Fruit fly (Drosophila melanogaster) whole organism, embryonic: ENCODE measurements around the gene CG3662.
A peak's percentile ranks its signal among the peaks of the same experiment; 100 is the strongest.

Source experiments
- Adf1 ChIP-seq: fragments of 200-800 bp; sonication (Bioruptor generic); IDR thresholded peaks from 2 replicates; pipeline ENCODE4 v1.3.6; 2022; ENCODE audit warnings: missing biosample characterization, missing genetic modification characterization
- CG10209 ChIP-seq: fragments of 200-800 bp; sonication (Bioruptor generic); optimal IDR thresholded peaks from 3 replicates; lab custom pipeline; 2017; ENCODE audit warnings: missing biosample characterization, mild to moderate bottlenecking, missing genetic modification characterization, missing genetic modification reagents
- CG13287 ChIP-seq: fragments of 200-800 bp; sonication (Bioruptor generic); IDR thresholded peaks from 2 replicates; pipeline ENCODE4 v1.3.6; 2022; ENCODE audit warnings: missing biosample characterization, missing genetic modification characterization; ENCODE audit not compliant: partially characterized antibody
- CG13424 ChIP-seq: fragments of 200-800 bp; sonication (Bioruptor generic); optimal IDR thresholded peaks from 2 replicates; lab custom pipeline; 2019; ENCODE audit warnings: missing biosample characterization, mild to moderate bottlenecking, missing genetic modification characterization, moderate library complexity
- CG14441 ChIP-seq: fragments of 200-800 bp; sonication (Bioruptor generic); IDR thresholded peaks from 2 replicates; pipeline ENCODE4 v1.3.6; 2022; ENCODE audit warnings: missing biosample characterization, missing genetic modification characterization
- CG14965 ChIP-seq: fragments of 200-800 bp; sonication (Bioruptor generic); optimal IDR thresholded peaks from 2 replicates; lab custom pipeline; 2016; ENCODE audit warnings: missing biosample characterization, missing genetic modification characterization, borderline replicate concordance
- CG15601 ChIP-seq: fragments of 200-800 bp; sonication (Bioruptor generic); optimal IDR thresholded peaks from 3 replicates; lab custom pipeline; 2019; ENCODE audit warnings: missing biosample characterization, mild to moderate bottlenecking, missing genetic modification characterization, moderate library complexity
- CG16815 ChIP-seq: fragments of 200-800 bp; sonication (Bioruptor generic); optimal IDR thresholded peaks from 3 replicates; lab custom pipeline; 2017; ENCODE audit warnings: missing biosample characterization, mild to moderate bottlenecking, missing genetic modification characterization
- CG16863 ChIP-seq: fragments of 200-800 bp; sonication (Bioruptor generic); optimal IDR thresholded peaks from 3 replicates; lab custom pipeline; 2016; ENCODE audit warnings: missing biosample characterization, missing genetic modification characterization
- CG31224 ChIP-seq: fragments of 200-800 bp; sonication (Bioruptor generic); IDR thresholded peaks from 2 replicates; pipeline ENCODE4 v1.3.6; 2022; ENCODE audit warnings: missing biosample characterization, missing genetic modification characterization
- CG3163 ChIP-seq: fragments of 200-800 bp; sonication (Bioruptor generic); optimal IDR thresholded peaks from 3 replicates; lab custom pipeline; 2016; ENCODE audit warnings: missing biosample characterization, missing genetic modification characterization
- CG33213 ChIP-seq: fragments of 200-800 bp; sonication (Bioruptor generic); optimal IDR thresholded peaks from 3 replicates; lab custom pipeline; 2016; ENCODE audit warnings: missing biosample characterization, missing genetic modification characterization
- CG34376 ChIP-seq: fragments of 200-800 bp; sonication (Bioruptor generic); optimal IDR thresholded peaks from 2 replicates; lab custom pipeline; 2018; ENCODE audit warnings: missing biosample characterization, mild to moderate bottlenecking, missing genetic modification characterization
- CG4404 ChIP-seq: fragments of 200-800 bp; sonication (Bioruptor generic); IDR thresholded peaks from 2 replicates; pipeline ENCODE4 v1.3.6; 2022; ENCODE audit warnings: missing biosample characterization, missing genetic modification characterization
- CG7556 ChIP-seq: fragments of 200-800 bp; sonication (Bioruptor generic); optimal IDR thresholded peaks from 2 replicates; lab custom pipeline; 2017; ENCODE audit warnings: missing biosample characterization, mild to moderate bottlenecking, missing genetic modification characterization
- CG8089 ChIP-seq: fragments of 200-800 bp; sonication (Bioruptor generic); optimal IDR thresholded peaks from 3 replicates; lab custom pipeline; 2016; ENCODE audit warnings: missing biosample characterization, missing genetic modification characterization
- Dll ChIP-seq: fragments of 200-800 bp; sonication (Bioruptor generic); IDR thresholded peaks from 4 replicates; pipeline ENCODE4 v1.3.6; 2022; ENCODE audit warnings: missing biosample characterization, missing genetic modification characterization; ENCODE audit not compliant: partially characterized antibody
- E2f1 ChIP-seq: fragments of 200-800 bp; sonication (Bioruptor generic); IDR thresholded peaks from 2 replicates; pipeline ENCODE4 v1.3.6; 2022; ENCODE audit warnings: missing biosample characterization, missing genetic modification characterization
- H2.0 ChIP-seq: fragments of 200-800 bp; sonication (Bioruptor generic); IDR thresholded peaks from 2 replicates; pipeline ENCODE4 v1.3.6; 2022; ENCODE audit warnings: missing biosample characterization, missing genetic modification characterization
- Hsf ChIP-seq: fragments of 200-800 bp; sonication (Bioruptor generic); optimal IDR thresholded peaks from 3 replicates; lab custom pipeline; 2016; ENCODE audit warnings: missing biosample characterization, missing genetic modification characterization
- Nf-YB ChIP-seq: fragments of 200-800 bp; sonication (Bioruptor generic); optimal IDR thresholded peaks from 3 replicates; lab custom pipeline; 2019; ENCODE audit warnings: missing biosample characterization, mild to moderate bottlenecking, missing genetic modification characterization, moderate library complexity
- NfI ChIP-seq: fragments of 200-800 bp; sonication (Bioruptor generic); optimal IDR thresholded peaks from 3 replicates; lab custom pipeline; 2018; ENCODE audit warnings: missing biosample characterization, mild to moderate bottlenecking, missing genetic modification characterization, moderate library complexity
- Rfx ChIP-seq: fragments of 200-800 bp; sonication (Bioruptor generic); IDR thresholded peaks from 2 replicates; pipeline ENCODE4 v1.3.6; 2022; ENCODE audit warnings: missing biosample characterization, missing genetic modification characterization
- Sry-β ChIP-seq: fragments of 200-800 bp; sonication (Bioruptor generic); optimal IDR thresholded peaks from 2 replicates; lab custom pipeline; 2018; ENCODE audit warnings: missing biosample characterization, mild to moderate bottlenecking, missing genetic modification characterization, moderate library complexity
- Ssrp ChIP-seq: fragments of 200-800 bp; sonication (Bioruptor generic); optimal IDR thresholded peaks from 2 replicates; lab custom pipeline; 2018; ENCODE audit warnings: missing biosample characterization, mild to moderate bottlenecking, missing genetic modification characterization, moderate library complexity
- abd-A ChIP-seq: fragments of 200-800 bp; sonication (Bioruptor generic); optimal IDR thresholded peaks from 3 replicates; lab custom pipeline; 2019; ENCODE audit warnings: missing biosample characterization, mild to moderate bottlenecking, missing genetic modification characterization, moderate library complexity
- bbx ChIP-seq: fragments of 200-800 bp; sonication (Bioruptor generic); IDR thresholded peaks from 2 replicates; pipeline ENCODE4 v1.3.6; 2022; ENCODE audit warnings: missing biosample characterization, missing genetic modification characterization; ENCODE audit not compliant: partially characterized antibody
- chn ChIP-seq: fragments of 200-800 bp; sonication (Bioruptor generic); optimal IDR thresholded peaks from 2 replicates; lab custom pipeline; 2016; ENCODE audit warnings: missing biosample characterization, missing genetic modification characterization
- cwo ChIP-seq: fragments of 200-800 bp; sonication (Bioruptor generic); optimal IDR thresholded peaks from 3 replicates; lab custom pipeline; 2017; ENCODE audit warnings: missing biosample characterization, missing genetic modification characterization, mild to moderate bottlenecking, moderate library complexity, missing genetic modification reagents
- dan ChIP-seq: fragments of 200-800 bp; sonication (Bioruptor generic); IDR thresholded peaks from 2 replicates; pipeline ENCODE4 v1.3.6; 2022; ENCODE audit warnings: missing biosample characterization, missing genetic modification characterization
- dm ChIP-seq: fragments of 200-800 bp; sonication (Bioruptor generic); optimal IDR thresholded peaks from 3 replicates; lab custom pipeline; 2016; ENCODE audit warnings: missing biosample characterization, missing genetic modification characterization
- fd102C ChIP-seq: fragments of 200-800 bp; sonication (Bioruptor generic); optimal IDR thresholded peaks from 2 replicates; lab custom pipeline; 2018; ENCODE audit warnings: missing biosample characterization, mild to moderate bottlenecking, missing genetic modification characterization, moderate library complexity
- ftz-f1 ChIP-seq: fragments of 200-800 bp; sonication (Bioruptor generic); optimal IDR thresholded peaks from 2 replicates; lab custom pipeline; 2016; ENCODE audit warnings: missing biosample characterization, missing genetic modification characterization
- grau ChIP-seq: fragments of 200-800 bp; optimal IDR thresholded peaks from 3 replicates; lab custom pipeline; 2019; ENCODE audit warnings: missing biosample characterization, mild to moderate bottlenecking, missing genetic modification characterization, moderate library complexity
- ham ChIP-seq: fragments of 200-800 bp; sonication (Bioruptor generic); IDR thresholded peaks from 2 replicates; pipeline ENCODE4 v1.3.6; 2022; ENCODE audit warnings: missing biosample characterization, missing genetic modification characterization
- hkb ChIP-seq, 2 experiments: fragments of 200-800 bp in 1 of 2; fragments of >200 bp in 1 of 2; sonication (Bioruptor generic) in 1 of 2; IDR thresholded peaks in 1 of 2; optimal IDR thresholded peaks in 1 of 2; 2 replicates each; pipeline versions ENCODE4 v1.3.6 to Lab custom; 2017 to 2022; ENCODE audit warnings: missing biosample characterization in 1 of 2, missing genetic modification characterization in 1 of 2
- inv ChIP-seq: fragments of 200-800 bp; sonication (Bioruptor generic); IDR thresholded peaks from 2 replicates; pipeline ENCODE4 v1.3.6; 2022; ENCODE audit warnings: missing biosample characterization, missing genetic modification characterization; ENCODE audit not compliant: partially characterized antibody
- jumu ChIP-seq: fragments of 200-800 bp; sonication (Bioruptor generic); optimal IDR thresholded peaks from 3 replicates; lab custom pipeline; 2016; ENCODE audit warnings: missing biosample characterization, missing genetic modification characterization
- lmd ChIP-seq: fragments of 200-800 bp; sonication (Bioruptor generic); IDR thresholded peaks from 2 replicates; pipeline ENCODE4 v1.3.6; 2022; ENCODE audit warnings: missing biosample characterization, missing genetic modification characterization
- nom ChIP-seq: fragments of 200-800 bp; sonication (Bioruptor generic); optimal IDR thresholded peaks from 2 replicates; lab custom pipeline; 2017; ENCODE audit warnings: missing biosample characterization, missing genetic modification characterization, mild to moderate bottlenecking, moderate library complexity, missing genetic modification reagents
- oc ChIP-seq: fragments of 200-800 bp; sonication (Bioruptor generic); optimal IDR thresholded peaks from 2 replicates; lab custom pipeline; 2018; ENCODE audit warnings: missing biosample characterization, mild to moderate bottlenecking, missing genetic modification characterization, moderate library complexity
- phol ChIP-seq: fragments of 200-800 bp; sonication (Bioruptor generic); optimal IDR thresholded peaks from 3 replicates; lab custom pipeline; 2018; ENCODE audit warnings: missing biosample characterization, mild to moderate bottlenecking, missing genetic modification characterization, moderate library complexity
- pnt ChIP-seq: fragments of 200-800 bp; sonication (Bioruptor generic); optimal IDR thresholded peaks from 3 replicates; lab custom pipeline; 2016; ENCODE audit warnings: missing biosample characterization, missing genetic modification characterization
- row ChIP-seq: fragments of 200-800 bp; sonication (Bioruptor generic); IDR thresholded peaks from 3 replicates; pipeline ENCODE4 v1.3.6; 2022; ENCODE audit warnings: missing biosample characterization, missing genetic modification characterization
- tio ChIP-seq: fragments of 200-800 bp; sonication (Bioruptor generic); optimal IDR thresholded peaks from 2 replicates; lab custom pipeline; 2017; ENCODE audit warnings: missing biosample characterization, missing genetic modification characterization, inconsistent platforms
- toy ChIP-seq: fragments of 200-800 bp; sonication (Bioruptor generic); IDR thresholded peaks from 2 replicates; pipeline ENCODE4 v1.3.6; 2022; ENCODE audit warnings: missing biosample characterization, missing genetic modification characterization
- trem ChIP-seq: fragments of 200-800 bp; optimal IDR thresholded peaks from 3 replicates; lab custom pipeline; 2019; ENCODE audit warnings: missing biosample characterization, mild to moderate bottlenecking, missing genetic modification characterization, moderate library complexity
- tup ChIP-seq: fragments of 200-800 bp; sonication (Bioruptor generic); optimal IDR thresholded peaks from 2 replicates; lab custom pipeline; 2016; ENCODE audit warnings: missing biosample characterization, mild to moderate bottlenecking, missing genetic modification characterization, moderate library complexity
- zfh2 ChIP-seq: fragments of 200-800 bp; sonication (Bioruptor generic); optimal IDR thresholded peaks from 2 replicates; lab custom pipeline; 2016; ENCODE audit warnings: missing biosample characterization, missing genetic modification characterization

The CG3662 gene

dm6 chr2L:850727-851257 is 29.7 kb downstream of the CG3662 start, which contains the start of gene drongo (continued):
- TF ChIP-seq Adf1 (GFP tag; lab: Robert Waterston, UW) (peak; percentile 52; the same call in 1 of the 2 replicates), inv (peak; percentile 11; the same call in 1 of the 2 replicates), Sry-β (GFP tag; lab: Kevin White, UChicago) (peak; percentile 7), ham (no peak), hkb (optimal IDR thresholded peaks at IDR 0.05; lab: Kevin White, UChicago) (no peak), hkb (GFP tag; IDR thresholded peaks at IDR 0.05; lab: Robert Waterston, UW) (peak; percentile 52; the same call in 1 of the 2 replicates), CG15601 (tag; lab: Kevin White, UChicago) (peak; percentile 68), CG8089 (GFP tag; lab: Kevin White, UChicago) (peak; percentile 17), dm (GFP tag; lab: Kevin White, UChicago) (peak; percentile 14), Hsf (GFP tag; lab: Kevin White, UChicago) (peak; percentile 27), Ssrp (no peak), cwo (GFP tag; lab: Kevin White, UChicago) (no peak), CG7556 (GFP tag; lab: Kevin White, UChicago) (peak; percentile 4), E2f1 (no peak), trem (tag; lab: Kevin White, UChicago) (peak; percentile 64), ftz-f1 (GFP tag; lab: Kevin White, UChicago) (peak; percentile 9), tio (GFP tag; lab: Kevin White, UChicago) (no peak), row (GFP tag; lab: Robert Waterston, UW) (peak; percentile 24; the same call in 1 of the 3 replicates), tup (GFP tag; lab: Kevin White, UChicago) (no peak), phol (tag; lab: Kevin White, UChicago) (peak; percentile 37), bbx (peak; percentile 65), CG31224 (GFP tag; lab: Robert Waterston, UW) (no peak), grau (tag; lab: Kevin White, UChicago) (peak; percentile 25), NfI (peak; percentile 34), abd-A (peak; percentile 50), oc (tag; lab: Kevin White, UChicago) (no peak), Rfx (peak; percentile 64), nom (GFP tag; lab: Kevin White, UChicago) (peak; percentile 76), CG16815 (GFP tag; lab: Kevin White, UChicago) (no peak), Dll (GFP tag; lab: Robert Waterston, UW) (peak; percentile 45; the same call in 1 of the 4 replicates), CG16863 (GFP tag; lab: Kevin White, UChicago) (no peak), CG14965 (GFP tag; lab: Kevin White, UChicago) (no peak), H2.0 (GFP tag; lab: Robert Waterston, UW) (no peak), pnt (GFP tag; lab: Kevin White, UChicago) (no peak), chn (GFP tag; lab: Kevin White, UChicago) (no peak), CG13424 (tag; lab: Kevin White, UChicago) (peak; percentile 13), CG4404 (GFP tag; lab: Robert Waterston, UW) (no peak), CG33213 (GFP tag; lab: Kevin White, UChicago) (peak; percentile 75), zfh2 (GFP tag; lab: Kevin White, UChicago) (no peak), CG10209 (no peak), Nf-YB (GFP tag; lab: Kevin White, UChicago) (peak; percentile 1), CG14441 (GFP tag; lab: Robert Waterston, UW) (peak; percentile 32; the same call in 1 of the 2 replicates), jumu (GFP tag; lab: Kevin White, UChicago) (no peak), lmd (GFP tag; lab: Robert Waterston, UW) (no peak; the same call in 1 of the 2 replicates), CG3163 (GFP tag; lab: Kevin White, UChicago) (peak; percentile 18), toy (no peak), CG34376 (peak; percentile 57), CG13287 (peak; percentile 53; the same call in 1 of the 2 replicates), dan (GFP tag; lab: Robert Waterston, UW) (no peak), fd102C (GFP tag; lab: Kevin White, UChicago) (no peak)
